Worm (Caenorhabditis elegans) whole organism, L2 larva: ENCODE results near the gene twk-12.

ENCODE experiments used
- C34F6.9 ChIP-seq: fragments of 150-350 bp; optimal IDR thresholded peaks from 2 replicates; lab custom pipeline; 2014; ENCODE audit warnings: missing biosample characterization, missing genetic modification characterization
- R02D3.7 ChIP-seq: fragments of 150-350 bp; optimal IDR thresholded peaks from 2 replicates; lab custom pipeline; 2014; ENCODE audit warnings: missing biosample characterization, missing genetic modification characterization
- Y55F3AM.14 ChIP-seq: fragments of 200-800 bp; sonication (Bioruptor generic); optimal IDR thresholded peaks from 2 replicates; lab custom pipeline; 2018; ENCODE audit warnings: mild to moderate bottlenecking, missing genetic modification characterization, missing compliant biosample characterization
- alr-1 ChIP-seq: fragments of 150-350 bp; optimal IDR thresholded peaks from 2 replicates; lab custom pipeline; 2014; ENCODE audit warnings: missing biosample characterization, missing genetic modification characterization
- ama-1 ChIP-seq: fragments of 150-350 bp; optimal IDR thresholded peaks from 2 replicates; lab custom pipeline; 2018; ENCODE audit warnings: inconsistent platforms
- blmp-1 ChIP-seq: sonication (generic microtip); optimal IDR thresholded peaks from 2 replicates; lab custom pipeline; 2017; ENCODE audit warnings: missing genetic modification characterization, mild to moderate bottlenecking, missing compliant biosample characterization, antibody characterized with exemption, moderate library complexity; ENCODE audit not compliant: insufficient read depth
- ceh-82 ChIP-seq: fragments of 150-350 bp; optimal IDR thresholded peaks from 2 replicates; lab custom pipeline; 2014; ENCODE audit warnings: missing biosample characterization, missing genetic modification characterization
- crh-2 ChIP-seq: sonication (generic microtip); optimal IDR thresholded peaks from 2 replicates; lab custom pipeline; 2017; ENCODE audit warnings: missing biosample characterization, missing genetic modification characterization
- egl-27 ChIP-seq: sonication (generic microtip); optimal IDR thresholded peaks from 3 replicates; lab custom pipeline; 2017; ENCODE audit warnings: missing biosample characterization, missing genetic modification reagents, missing genetic modification characterization
- elt-1 ChIP-seq: fragments of 150-350 bp; optimal IDR thresholded peaks from 2 replicates; lab custom pipeline; 2014; ENCODE audit warnings: missing biosample characterization, missing genetic modification characterization
- elt-3 ChIP-seq: sonication (generic microtip); optimal IDR thresholded peaks from 2 replicates; lab custom pipeline; 2017; ENCODE audit warnings: missing biosample characterization, missing genetic modification characterization
- fos-1 ChIP-seq: fragments of 150-350 bp; optimal IDR thresholded peaks from 2 replicates; lab custom pipeline; 2014; ENCODE audit warnings: missing biosample characterization, missing genetic modification characterization
- lin-11 ChIP-seq: fragments of 150-350 bp; sonication (generic microtip); optimal IDR thresholded peaks from 2 replicates; lab custom pipeline; 2014; ENCODE audit warnings: missing biosample characterization, missing genetic modification characterization, inconsistent platforms, mixed read lengths
- lin-13 ChIP-seq: fragments of 150-350 bp; optimal IDR thresholded peaks from 2 replicates; lab custom pipeline; 2014; ENCODE audit warnings: missing biosample characterization, missing genetic modification reagents, missing genetic modification characterization
- lin-39 ChIP-seq: fragments of 150-350 bp; optimal IDR thresholded peaks from 2 replicates; lab custom pipeline; 2014; ENCODE audit warnings: missing biosample characterization, missing genetic modification reagents, missing genetic modification characterization
- mbf-1 ChIP-seq: sonication (generic microtip); optimal IDR thresholded peaks from 2 replicates; lab custom pipeline; 2017; ENCODE audit warnings: missing biosample characterization, missing genetic modification characterization
- mdl-1 ChIP-seq, 2 experiments: fragments of 150-350 bp in 1 of 2; sonication (generic microtip) in 1 of 2; optimal IDR thresholded peaks; 2 replicates each; lab custom pipeline; 2017; ENCODE audit warnings: missing biosample characterization in 2 of 2, missing genetic modification characterization in 2 of 2
- nhr-10 ChIP-seq: sonication (generic microtip); optimal IDR thresholded peaks from 2 replicates; lab custom pipeline; 2017; ENCODE audit warnings: missing biosample characterization, missing genetic modification characterization
- nhr-12 ChIP-seq: fragments of 150-350 bp; optimal IDR thresholded peaks from 2 replicates; lab custom pipeline; 2014; ENCODE audit warnings: missing biosample characterization, missing genetic modification characterization
- nhr-129 ChIP-seq: fragments of 150-350 bp; optimal IDR thresholded peaks from 2 replicates; lab custom pipeline; 2014; ENCODE audit warnings: missing biosample characterization, missing genetic modification characterization
- nhr-21 ChIP-seq: fragments of 150-350 bp; optimal IDR thresholded peaks from 2 replicates; lab custom pipeline; 2014; ENCODE audit warnings: missing biosample characterization, missing genetic modification characterization
- nhr-25 ChIP-seq: fragments of 150-350 bp; sonication (generic microtip); optimal IDR thresholded peaks from 3 replicates; lab custom pipeline; 2014; ENCODE audit warnings: missing biosample characterization, missing genetic modification characterization
- nhr-6 ChIP-seq: fragments of 150-350 bp; optimal IDR thresholded peaks from 2 replicates; lab custom pipeline; 2014; ENCODE audit warnings: missing biosample characterization, missing genetic modification characterization
- sem-4 ChIP-seq: fragments of 150-350 bp; optimal IDR thresholded peaks from 2 replicates; lab custom pipeline; 2014; ENCODE audit warnings: missing biosample characterization, missing genetic modification reagents, missing genetic modification characterization
- sma-3 ChIP-seq: sonication (generic microtip); optimal IDR thresholded peaks from 2 replicates; lab custom pipeline; 2016; ENCODE audit warnings: missing genetic modification reagents, missing genetic modification characterization, missing compliant biosample characterization
- sma-9 ChIP-seq, 2 experiments: fragments of 150-350 bp in 1 of 2; sonication (generic microtip) in 1 of 2; optimal IDR thresholded peaks; 2 replicates each; lab custom pipeline; 2014 to 2016; ENCODE audit warnings: missing genetic modification characterization in 2 of 2, mild to moderate bottlenecking in 1 of 2, missing biosample characterization in 1 of 2, missing compliant biosample characterization in 1 of 2, missing genetic modification reagents in 1 of 2, moderate library complexity in 1 of 2
- snpc-4 ChIP-seq: fragments of 150-350 bp; optimal IDR thresholded peaks from 2 replicates; lab custom pipeline; 2014; ENCODE audit warnings: missing biosample characterization, missing genetic modification characterization
- unc-39 ChIP-seq: fragments of 150-350 bp; optimal IDR thresholded peaks from 2 replicates; lab custom pipeline; 2014; ENCODE audit warnings: missing biosample characterization, missing genetic modification characterization
- unc-62 ChIP-seq: fragments of 150-350 bp; optimal IDR thresholded peaks from 2 replicates; lab custom pipeline; 2014; ENCODE audit warnings: missing biosample characterization, missing genetic modification reagents, missing genetic modification characterization
- zag-1 ChIP-seq: fragments of 150-350 bp; optimal IDR thresholded peaks from 2 replicates; lab custom pipeline; 2014; ENCODE audit warnings: missing biosample characterization, missing genetic modification characterization
- ztf-1 ChIP-seq: fragments of 200-800 bp; sonication (Bioruptor generic); conservative IDR thresholded peaks from 2 replicates; pipeline ENCODE4 v1.3.6; 2022; ENCODE audit warnings: missing genetic modification characterization, missing compliant biosample characterization

twk-12 gene

ce11 chrV:10699122-10699521, 31.7 kb downstream of the twk-12 start:
- TF ChIP-seq unc-39 (tag; lab: Kevin White, UChicago) (no peak), egl-27 (no peak), crh-2 (tag; lab: Kevin White, UChicago) (peak; percentile 63), C34F6.9 (tag; lab: Kevin White, UChicago) (no peak), R02D3.7 (tag; lab: Kevin White, UChicago) (no peak), elt-1 (tag; lab: Kevin White, UChicago) (no peak), nhr-6 (tag; lab: Kevin White, UChicago) (no peak), mdl-1 (tag; optimal IDR thresholded peaks at IDR 0.05; lab: Kevin White, UChicago) (no peak)

DNA sequence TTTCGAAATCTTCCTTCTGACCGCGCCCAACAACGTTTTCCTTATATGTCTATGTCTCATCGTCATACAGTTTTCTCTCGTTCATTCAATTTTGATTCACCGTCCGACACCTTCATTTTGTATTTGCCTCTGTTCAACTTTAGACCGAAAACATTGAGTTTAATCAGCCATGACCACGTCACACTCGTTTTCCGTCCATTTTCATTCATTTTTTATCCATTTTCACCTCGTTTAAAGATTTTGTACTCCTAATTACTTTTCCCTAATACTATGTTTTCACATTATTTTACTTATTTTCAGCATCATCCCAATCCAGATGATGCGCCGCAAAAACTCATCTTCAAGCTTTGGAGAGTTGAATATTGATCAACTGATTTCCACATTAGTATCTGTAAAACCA, 34.9 kb downstream of the twk-12 start, which contains the start of gene pph-1:
TSS of gene pph-1 (plus strand) at position 301 of the 400 bp plus-strand sequence.
- TF ChIP-seq unc-62 (no peak), lin-11 (tag; lab: Kevin White, UChicago) (no peak), C34F6.9 (tag; lab: Kevin White, UChicago) (no peak), alr-1 (tag; lab: Kevin White, UChicago) (no peak), unc-39 (tag; lab: Kevin White, UChicago) (no peak), lin-13 (GFP tag; lab: Kevin White, UChicago) (no peak), nhr-129 (tag; lab: Kevin White, UChicago) (no peak)

ce11 chrV:10702910-10703309, 35.5 kb downstream of the twk-12 start:
- TF ChIP-seq blmp-1 (peak; percentile 7), sem-4 (tag; lab: Kevin White, UChicago) (no peak), nhr-21 (tag; lab: Kevin White, UChicago) (no peak), ama-1 (lab: Kevin White, UChicago) (no peak), ztf-1 (no peak)

- TF ChIP-seq lin-11 (tag; lab: Kevin White, UChicago) (peak; percentile 45), C34F6.9 (tag; lab: Kevin White, UChicago) (no peak)
Observed at ce11 chrV:10708346-10708745, 41.0 kb downstream of the twk-12 start.

DNA sequence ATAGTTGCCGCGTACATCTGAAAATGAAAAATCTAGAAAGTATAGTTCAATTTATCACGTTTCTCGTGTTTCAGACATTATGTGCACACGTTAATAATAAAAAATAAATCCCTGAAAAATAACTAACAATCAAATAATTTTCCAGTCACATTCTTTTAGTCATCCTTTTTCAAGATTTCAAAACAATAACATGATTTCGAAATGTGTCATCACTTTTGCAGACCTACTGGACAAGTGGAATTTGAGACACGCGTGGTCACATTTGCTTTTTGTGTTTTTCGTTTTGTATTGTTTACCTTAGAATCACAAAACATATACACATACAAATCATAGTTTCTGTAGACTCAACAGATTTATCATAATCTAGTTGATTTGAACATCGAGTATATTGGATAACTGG, 42.0 kb downstream of the twk-12 start:
- TF ChIP-seq lin-39 (no peak), nhr-129 (tag; lab: Kevin White, UChicago) (peak; percentile 85)
- TF ChIP-seq, all 48 proteins: peak for 1

ce11 chrV:10711004-10711403, 43.6 kb downstream of the twk-12 start:
- TF ChIP-seq fos-1 (tag; lab: Kevin White, UChicago), result peak; percentile 20
- no peak for TF ChIP-seq sma-3 (GFP tag; lab: Kevin White, UChicago)

DNA sequence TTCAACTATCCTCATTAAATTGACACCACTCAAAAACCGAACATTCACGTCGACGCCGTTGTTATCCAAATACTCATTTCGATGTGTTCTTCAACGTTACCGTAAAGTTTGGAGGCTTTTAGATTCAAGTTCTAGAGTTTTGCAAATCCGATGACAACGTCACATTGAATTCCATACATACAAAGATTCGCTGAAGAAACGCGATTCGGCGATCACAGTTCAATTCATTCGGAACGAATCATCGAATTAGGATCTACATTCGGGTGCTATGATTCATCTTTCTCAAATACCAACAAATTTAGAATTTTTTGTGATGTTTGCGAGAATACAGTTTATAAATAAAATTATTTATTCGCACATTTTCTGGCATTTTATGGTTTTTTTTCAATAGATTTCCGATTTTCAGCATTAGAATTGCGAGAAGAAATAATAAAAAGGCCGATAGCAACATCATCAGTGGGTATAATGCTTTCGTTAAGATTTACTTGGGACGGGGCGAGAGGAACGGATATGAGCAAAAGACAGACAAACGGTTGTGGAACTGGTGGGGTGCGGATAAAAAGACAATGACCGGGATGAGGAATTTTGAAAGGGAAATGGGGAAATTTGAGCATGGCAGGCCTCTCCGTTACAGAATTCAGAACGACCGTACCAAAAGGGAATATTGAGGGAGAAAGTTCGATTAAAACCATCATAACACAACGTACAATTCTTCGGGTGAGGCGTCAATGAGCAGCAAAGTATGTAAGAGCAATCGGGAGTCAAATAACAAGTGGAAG, 44.6 kb downstream of the twk-12 start:
- TF ChIP-seq sma-3 (GFP tag; lab: Kevin White, UChicago) (peak; percentile 42), ceh-82 (tag; lab: Kevin White, UChicago) (no peak), nhr-21 (tag; lab: Kevin White, UChicago) (peak; percentile 36), nhr-10 (no peak), ztf-1 (0 out of 2 replicates have a peak, but pooled peaks have one; percentile 21), nhr-25 (tag; lab: Kevin White, UChicago) (peak; percentile 30), ama-1 (lab: Kevin White, UChicago) (peak; percentile 81), Y55F3AM.14 (GFP tag; lab: Kevin White, UChicago) (peak; percentile 66)

ce11 chrV:10712608-10712900, 45.2 kb downstream of the twk-12 start:
- TF ChIP-seq zag-1 (tag; lab: Kevin White, UChicago), result peak; percentile 34
- no peak for TF ChIP-seq sma-9 (GFP tag; optimal IDR thresholded peaks at IDR 0.05; lab: Kevin White, UChicago)
- no peak for TF ChIP-seq sma-9 (tag; optimal IDR thresholded peaks at IDR 0.05; lab: Kevin White, UChicago)
- TF ChIP-seq egl-27, result no peak
- TF ChIP-seq C34F6.9 (tag; lab: Kevin White, UChicago), result no peak
- TF ChIP-seq elt-3 (tag; lab: Kevin White, UChicago), result no peak
- no peak for TF ChIP-seq R02D3.7 (tag; lab: Kevin White, UChicago)
- no peak for TF ChIP-seq elt-1 (tag; lab: Kevin White, UChicago)
- no peak for TF ChIP-seq mbf-1
- no peak for TF ChIP-seq unc-39 (tag; lab: Kevin White, UChicago)
- TF ChIP-seq nhr-12 (tag; lab: Kevin White, UChicago), result peak; percentile 14
- no peak for TF ChIP-seq snpc-4 (tag; lab: Kevin White, UChicago)
- no peak for TF ChIP-seq alr-1 (tag; lab: Kevin White, UChicago)
- no peak for TF ChIP-seq fos-1 (tag; lab: Kevin White, UChicago)
- TF ChIP-seq nhr-129 (tag; lab: Kevin White, UChicago), result no peak
